Fruit fly (Drosophila melanogaster) whole organism, embryonic: ENCODE data around the gene Phyhd1.

Experiments
- ATbp ChIP-seq: fragments of 200-800 bp; sonication (Bioruptor generic); optimal IDR thresholded peaks from 2 replicates; lab custom pipeline; 2017; ENCODE audit warnings: missing biosample characterization, mild to moderate bottlenecking, missing genetic modification characterization, missing genetic modification reagents
- Adf1 ChIP-seq: fragments of 200-800 bp; sonication (Bioruptor generic); IDR thresholded peaks from 2 replicates; pipeline ENCODE4 v1.3.6; 2022; ENCODE audit warnings: missing biosample characterization, missing genetic modification characterization
- Asciz ChIP-seq: fragments of 200-800 bp; sonication (Bioruptor generic); optimal IDR thresholded peaks from 2 replicates; lab custom pipeline; 2017; ENCODE audit warnings: missing biosample characterization, mild to moderate bottlenecking, missing genetic modification characterization, missing genetic modification reagents
- B-H1 ChIP-seq: fragments of 200-800 bp; sonication (Bioruptor generic); IDR thresholded peaks from 3 replicates; pipeline ENCODE4 v1.3.6; 2022; ENCODE audit warnings: missing biosample characterization, missing genetic modification characterization
- C15 ChIP-seq: fragments of 200-800 bp; sonication (Bioruptor generic); IDR thresholded peaks from 3 replicates; pipeline ENCODE4 v1.3.6; 2022; ENCODE audit warnings: missing biosample characterization, missing genetic modification characterization
- CG10147 ChIP-seq: fragments of 200-800 bp; sonication (Bioruptor generic); optimal IDR thresholded peaks from 2 replicates; lab custom pipeline; 2019; ENCODE audit warnings: missing biosample characterization, mild to moderate bottlenecking, missing genetic modification characterization, moderate library complexity
- CG10979 ChIP-seq: fragments of 200-800 bp; sonication (Bioruptor generic); optimal IDR thresholded peaks from 2 replicates; lab custom pipeline; 2018; ENCODE audit warnings: missing biosample characterization, mild to moderate bottlenecking, missing genetic modification characterization, moderate library complexity
- CG12391 ChIP-seq: fragments of 200-800 bp; sonication (Bioruptor generic); optimal IDR thresholded peaks from 3 replicates; lab custom pipeline; 2018; ENCODE audit warnings: missing biosample characterization, mild to moderate bottlenecking, missing genetic modification characterization, moderate library complexity
- CG12744 ChIP-seq: fragments of 200-800 bp; sonication (Bioruptor generic); optimal IDR thresholded peaks from 2 replicates; lab custom pipeline; 2016; ENCODE audit warnings: missing biosample characterization, missing genetic modification characterization
- CG13894 ChIP-seq: fragments of 200-800 bp; sonication (Bioruptor generic); optimal IDR thresholded peaks from 3 replicates; lab custom pipeline; 2018; ENCODE audit warnings: missing biosample characterization, mild to moderate bottlenecking, missing genetic modification characterization, moderate library complexity
- CG1529 ChIP-seq: fragments of 200-800 bp; sonication (Bioruptor generic); optimal IDR thresholded peaks from 3 replicates; lab custom pipeline; 2018; ENCODE audit warnings: missing biosample characterization, missing genetic modification characterization
- CG2889 ChIP-seq: fragments of 200-800 bp; sonication (Bioruptor generic); IDR thresholded peaks from 3 replicates; pipeline ENCODE4 v1.3.6; 2022; ENCODE audit warnings: missing biosample characterization, missing genetic modification characterization
- CG3995 ChIP-seq: fragments of 200-800 bp; sonication (Bioruptor generic); optimal IDR thresholded peaks from 3 replicates; lab custom pipeline; 2016; ENCODE audit warnings: missing biosample characterization, missing genetic modification characterization
- CG4404 ChIP-seq: fragments of 200-800 bp; sonication (Bioruptor generic); IDR thresholded peaks from 2 replicates; pipeline ENCODE4 v1.3.6; 2022; ENCODE audit warnings: missing biosample characterization, missing genetic modification characterization
- CG6254 ChIP-seq: fragments of 200-800 bp; sonication (Bioruptor generic); optimal IDR thresholded peaks from 3 replicates; lab custom pipeline; 2017; ENCODE audit warnings: mild to moderate bottlenecking, missing biosample characterization, missing genetic modification reagents, missing genetic modification characterization
- CG6689 ChIP-seq: fragments of 200-800 bp; sonication (Bioruptor generic); IDR thresholded peaks from 2 replicates; pipeline ENCODE4 v1.3.6; 2022; ENCODE audit warnings: missing biosample characterization, missing genetic modification characterization
- CG6854 ChIP-seq: fragments of 200-800 bp; sonication (Bioruptor generic); optimal IDR thresholded peaks from 3 replicates; lab custom pipeline; 2017; ENCODE audit warnings: missing biosample characterization, mild to moderate bottlenecking, missing genetic modification characterization
- CG7745 ChIP-seq: fragments of 200-800 bp; sonication (Bioruptor generic); optimal IDR thresholded peaks from 2 replicates; lab custom pipeline; 2018; ENCODE audit warnings: missing biosample characterization, mild to moderate bottlenecking, missing genetic modification characterization, moderate library complexity
- CG7987 ChIP-seq: fragments of 200-800 bp; sonication (Bioruptor generic); optimal IDR thresholded peaks from 2 replicates; lab custom pipeline; 2018; ENCODE audit warnings: missing biosample characterization, mild to moderate bottlenecking, missing genetic modification characterization, moderate library complexity
- CG8089 ChIP-seq: fragments of 200-800 bp; sonication (Bioruptor generic); optimal IDR thresholded peaks from 3 replicates; lab custom pipeline; 2016; ENCODE audit warnings: missing biosample characterization, missing genetic modification characterization
- CG8290 ChIP-seq, 3 experiments: fragments of 200-800 bp; sonication (Bioruptor generic); optimal IDR thresholded peaks; 2 replicates each; lab custom pipeline; 2016 to 2019; ENCODE audit warnings: missing biosample characterization in 3 of 3, missing genetic modification characterization in 3 of 3, mild to moderate bottlenecking in 2 of 3, moderate library complexity in 1 of 3
- CG8478 ChIP-seq: fragments of >200 bp; optimal IDR thresholded peaks from 2 replicates; lab custom pipeline; 2018
- Dad ChIP-seq: fragments of 200-800 bp; sonication (Bioruptor generic); optimal IDR thresholded peaks from 3 replicates; lab custom pipeline; 2016; ENCODE audit warnings: missing biosample characterization, missing genetic modification characterization
- Dll ChIP-seq: fragments of 200-800 bp; sonication (Bioruptor generic); IDR thresholded peaks from 4 replicates; pipeline ENCODE4 v1.3.6; 2022; ENCODE audit warnings: missing biosample characterization, missing genetic modification characterization; ENCODE audit not compliant: partially characterized antibody
- Doc3 ChIP-seq: fragments of 200-800 bp; sonication (Bioruptor generic); IDR thresholded peaks from 3 replicates; pipeline ENCODE4 v1.3.6; 2022; ENCODE audit warnings: missing biosample characterization, missing genetic modification characterization; ENCODE audit not compliant: partially characterized antibody
- Fer3 ChIP-seq: fragments of 200-800 bp; sonication (Bioruptor generic); optimal IDR thresholded peaks from 2 replicates; lab custom pipeline; 2018; ENCODE audit warnings: missing biosample characterization, mild to moderate bottlenecking, missing genetic modification characterization, moderate library complexity
- HLH54F ChIP-seq: fragments of 200-800 bp; sonication (Bioruptor generic); optimal IDR thresholded peaks from 3 replicates; lab custom pipeline; 2016; ENCODE audit warnings: missing biosample characterization, missing genetic modification characterization
- Hand ChIP-seq: fragments of 200-800 bp; sonication (Bioruptor generic); optimal IDR thresholded peaks from 2 replicates; lab custom pipeline; 2017; ENCODE audit warnings: mild to moderate bottlenecking, missing biosample characterization, missing genetic modification reagents, missing genetic modification characterization
- Med ChIP-seq: fragments of 200-800 bp; sonication (Bioruptor generic); peaks from one replicate; lab custom pipeline; 2016; ENCODE audit warnings: missing biosample characterization, missing genetic modification characterization, mild to moderate bottlenecking, inconsistent platforms, moderate library complexity
- NC2α ChIP-seq: fragments of 200-800 bp; sonication (Bioruptor generic); optimal IDR thresholded peaks from 2 replicates; lab custom pipeline; 2016; ENCODE audit warnings: missing biosample characterization, missing genetic modification characterization
- Opbp ChIP-seq: fragments of 200-800 bp; sonication (Bioruptor generic); IDR thresholded peaks from 3 replicates; pipeline ENCODE4 v1.3.6; 2022; ENCODE audit warnings: missing biosample characterization, missing genetic modification characterization; ENCODE audit not compliant: partially characterized antibody
- Optix ChIP-seq: fragments of 200-800 bp; sonication (Bioruptor generic); IDR thresholded peaks from 3 replicates; pipeline ENCODE4 v1.3.6; 2022; ENCODE audit warnings: missing biosample characterization, missing genetic modification characterization
- Pdp1 ChIP-seq, 2 experiments: fragments of 200-800 bp; sonication (Bioruptor generic); optimal IDR thresholded peaks; 3 replicates each; lab custom pipeline; 2016; ENCODE audit warnings: missing biosample characterization in 2 of 2, missing genetic modification characterization in 2 of 2, mild to moderate bottlenecking in 1 of 2, moderate library complexity in 1 of 2
- Sox100B ChIP-seq: fragments of 200-800 bp; sonication (Bioruptor generic); optimal IDR thresholded peaks from 3 replicates; lab custom pipeline; 2018; ENCODE audit warnings: missing biosample characterization, mild to moderate bottlenecking, missing genetic modification characterization
- Sry-β ChIP-seq: fragments of 200-800 bp; sonication (Bioruptor generic); optimal IDR thresholded peaks from 2 replicates; lab custom pipeline; 2018; ENCODE audit warnings: missing biosample characterization, mild to moderate bottlenecking, missing genetic modification characterization, moderate library complexity
- ab ChIP-seq: fragments of 200-800 bp; sonication (Bioruptor generic); optimal IDR thresholded peaks from 2 replicates; lab custom pipeline; 2016; ENCODE audit warnings: missing biosample characterization, missing genetic modification characterization
- br ChIP-seq: fragments of >200 bp; optimal IDR thresholded peaks from 2 replicates; lab custom pipeline; 2017
- ci ChIP-seq: fragments of 200-800 bp; sonication (Bioruptor generic); IDR thresholded peaks from 3 replicates; pipeline ENCODE4 v1.3.6; 2022; ENCODE audit warnings: missing biosample characterization, missing genetic modification characterization
- dmrt11E ChIP-seq: fragments of 200-800 bp; sonication (Bioruptor generic); optimal IDR thresholded peaks from 3 replicates; lab custom pipeline; 2018; ENCODE audit warnings: missing biosample characterization, mild to moderate bottlenecking, missing genetic modification characterization, moderate library complexity
- eve ChIP-seq, 2 experiments: fragments of >200 bp; optimal IDR thresholded peaks; 2 replicates each; lab custom pipeline; 2017; ENCODE audit warnings: missing biosample characterization in 2 of 2, missing genetic modification characterization in 2 of 2
- fu2 ChIP-seq: fragments of 200-800 bp; sonication (Bioruptor generic); optimal IDR thresholded peaks from 2 replicates; lab custom pipeline; 2016; ENCODE audit warnings: missing biosample characterization, missing genetic modification characterization
- gcm ChIP-seq: fragments of 200-800 bp; sonication (Bioruptor generic); optimal IDR thresholded peaks from 2 replicates; lab custom pipeline; 2019; ENCODE audit warnings: missing biosample characterization, mild to moderate bottlenecking, missing genetic modification characterization, moderate library complexity
- grau ChIP-seq: fragments of 200-800 bp; optimal IDR thresholded peaks from 3 replicates; lab custom pipeline; 2019; ENCODE audit warnings: missing biosample characterization, mild to moderate bottlenecking, missing genetic modification characterization, moderate library complexity
- inv ChIP-seq: fragments of 200-800 bp; sonication (Bioruptor generic); IDR thresholded peaks from 2 replicates; pipeline ENCODE4 v1.3.6; 2022; ENCODE audit warnings: missing biosample characterization, missing genetic modification characterization; ENCODE audit not compliant: partially characterized antibody
- ken ChIP-seq: fragments of 200-800 bp; sonication (Bioruptor generic); IDR thresholded peaks from 3 replicates; pipeline ENCODE4 v1.3.6; 2022; ENCODE audit warnings: missing biosample characterization, missing genetic modification characterization
- mirr ChIP-seq: fragments of 200-800 bp; sonication (Bioruptor generic); optimal IDR thresholded peaks from 3 replicates; lab custom pipeline; 2018; ENCODE audit warnings: missing biosample characterization, mild to moderate bottlenecking, missing genetic modification characterization
- sc ChIP-seq, 3 experiments: fragments of >200 bp in 2 of 3; fragments of 200-800 bp in 1 of 3; sonication (Bioruptor generic) in 1 of 3; optimal IDR thresholded peaks; 2 replicates in 2 of 3; 3 replicates in 1 of 3; lab custom pipeline; 2017; ENCODE audit warnings: mild to moderate bottlenecking in 1 of 3, missing biosample characterization in 1 of 3, missing genetic modification characterization in 1 of 3, missing genetic modification reagents in 1 of 3
- scrt ChIP-seq: fragments of 200-800 bp; sonication (Bioruptor generic); optimal IDR thresholded peaks from 2 replicates; lab custom pipeline; 2018; ENCODE audit warnings: missing biosample characterization, mild to moderate bottlenecking, missing genetic modification characterization, moderate library complexity
- seq ChIP-seq: fragments of 200-800 bp; sonication (Bioruptor generic); IDR thresholded peaks from 2 replicates; pipeline ENCODE4 v1.3.6; 2022; ENCODE audit warnings: missing biosample characterization, missing genetic modification characterization
- so ChIP-seq: fragments of 200-800 bp; sonication (Bioruptor generic); IDR thresholded peaks from 3 replicates; pipeline ENCODE4 v1.3.6; 2022; ENCODE audit warnings: missing biosample characterization, missing genetic modification characterization

Phyhd1 gene

DNA sequence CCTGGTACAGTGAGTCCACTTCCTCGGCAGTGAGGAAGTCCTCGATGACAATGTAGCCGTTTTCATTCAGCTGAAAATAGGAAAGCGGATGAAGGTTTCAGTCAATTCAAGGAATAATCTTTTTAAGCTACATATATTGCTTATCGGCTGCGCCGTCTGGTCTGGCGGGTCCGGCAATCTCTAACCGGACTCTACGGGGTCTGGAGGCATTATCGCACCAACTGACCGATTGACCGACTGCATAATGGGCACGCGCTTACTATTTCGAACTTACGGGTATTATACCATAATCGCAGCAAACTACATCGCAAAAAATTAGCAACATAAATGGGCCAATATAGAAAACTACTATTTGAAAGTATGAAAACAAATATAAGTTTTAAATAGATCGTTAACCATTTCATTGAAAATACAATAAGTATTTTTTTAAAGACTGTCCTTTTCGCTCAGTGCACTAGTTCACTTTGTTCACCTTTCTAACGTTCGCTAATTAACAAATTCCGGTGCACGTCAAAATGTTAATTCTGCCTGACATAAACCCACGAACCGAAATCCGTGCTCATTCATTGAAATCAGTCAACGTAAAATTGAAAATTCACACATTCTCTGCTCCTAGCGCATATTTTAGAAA, 1.7 kb downstream of the Phyhd1 start (continued):
- 0 out of 2 replicates have a peak, but pooled peaks have one; percentile 37 for TF ChIP-seq seq (GFP tag; lab: Robert Waterston, UW)
- peak; percentile 57 for TF ChIP-seq Med (GFP tag; lab: Kevin White, UChicago)
- TF ChIP-seq inv (GFP tag; lab: Robert Waterston, UW) = no peak
- peak in 1 of 2 experiments; percentile 67 for TF ChIP-seq Pdp1 (GFP tag; optimal IDR thresholded peaks at IDR 0.05; lab: Kevin White, UChicago)
- TF ChIP-seq ATbp = peak; percentile 17
- TF ChIP-seq NC2α (GFP tag; lab: Kevin White, UChicago) = no peak
- TF ChIP-seq Hand (GFP tag; lab: Kevin White, UChicago) = no peak
- no peak for TF ChIP-seq scrt (GFP tag; lab: Kevin White, UChicago)
- TF ChIP-seq sc (optimal IDR thresholded peaks at IDR 0.05; lab: Kevin White, UChicago) = no peak
- no peak for TF ChIP-seq sc (GFP tag; optimal IDR thresholded peaks at IDR 0.05; lab: Kevin White, UChicago)
- no peak for TF ChIP-seq CG7987 (GFP tag; lab: Kevin White, UChicago)
- TF ChIP-seq CG6689 (GFP tag; lab: Robert Waterston, UW) = no peak
- no peak for TF ChIP-seq C15
- TF ChIP-seq Fer3 (tag; lab: Kevin White, UChicago) = no peak
- no peak for TF ChIP-seq Optix (GFP tag; lab: Robert Waterston, UW)
- TF ChIP-seq CG8478 (lab: Kevin White, UChicago) = no peak
- no peak for TF ChIP-seq CG6254 (GFP tag; lab: Kevin White, UChicago)
- no peak for TF ChIP-seq Doc3
- no peak for TF ChIP-seq CG8089
- no peak for TF ChIP-seq CG10979 (tag; lab: Kevin White, UChicago)
- TF ChIP-seq CG6854 = no peak
- no peak for TF ChIP-seq dmrt11E (tag; lab: Kevin White, UChicago)
- no peak for TF ChIP-seq gcm (GFP tag; lab: Kevin White, UChicago)
- no peak for TF ChIP-seq Opbp (GFP tag; lab: Robert Waterston, UW)
- TF ChIP-seq eve (GFP tag; optimal IDR thresholded peaks at IDR 0.05; lab: Kevin White, UChicago) = peak in 1 of 2 experiments; percentile 51
- no peak for TF ChIP-seq B-H1
- TF ChIP-seq Asciz (GFP tag; lab: Kevin White, UChicago) = no peak
- no peak for TF ChIP-seq fu2 (GFP tag; lab: Kevin White, UChicago)
- no peak for TF ChIP-seq Dll (GFP tag; lab: Robert Waterston, UW)
- no peak for TF ChIP-seq HLH54F (GFP tag; lab: Kevin White, UChicago)
- TF ChIP-seq ci = 0 out of 3 replicates have a peak, but pooled peaks have one; percentile 26
- TF ChIP-seq Adf1 (GFP tag; lab: Robert Waterston, UW) = no peak
- TF ChIP-seq Sry-β (GFP tag; lab: Kevin White, UChicago) = no peak
- TF ChIP-seq CG7745 (tag; lab: Kevin White, UChicago) = no peak
- TF ChIP-seq CG3995 (GFP tag; lab: Kevin White, UChicago) = no peak
- TF ChIP-seq CG10147 (GFP tag; lab: Kevin White, UChicago) = no peak
- no peak for TF ChIP-seq CG8290 (GFP tag; optimal IDR thresholded peaks at IDR 0.05; lab: Kevin White, UChicago)
- TF ChIP-seq CG8290 (tag; optimal IDR thresholded peaks at IDR 0.05; lab: Kevin White, UChicago) = no peak
- no peak for TF ChIP-seq Dad (GFP tag; lab: Kevin White, UChicago)
- TF ChIP-seq CG12744 (GFP tag; lab: Kevin White, UChicago) = no peak
- TF ChIP-seq CG12391 (tag; lab: Kevin White, UChicago) = no peak
- TF ChIP-seq grau (tag; lab: Kevin White, UChicago) = peak; percentile 27
- TF ChIP-seq CG1529 (GFP tag; lab: Kevin White, UChicago) = no peak
- no peak for TF ChIP-seq mirr (GFP tag; lab: Kevin White, UChicago)
- TF ChIP-seq br (lab: Kevin White, UChicago) = no peak
- no peak for TF ChIP-seq Sox100B (GFP tag; lab: Kevin White, UChicago)
- TF ChIP-seq CG13894 (tag; lab: Kevin White, UChicago) = no peak
- TF ChIP-seq so (GFP tag; lab: Robert Waterston, UW) = no peak
- no peak for TF ChIP-seq CG2889 (GFP tag; lab: Robert Waterston, UW)
- TF ChIP-seq ken = no peak
- no peak for TF ChIP-seq CG4404 (GFP tag; lab: Robert Waterston, UW)
- TF ChIP-seq ab = no peak
